Worm (Caenorhabditis elegans) whole organism, mixed stage, embryonic: ENCODE data around the gene cct-5.

Source experiments
- M03D4.4 ChIP-seq: sonication (generic microtip); optimal IDR thresholded peaks from 2 replicates; lab custom pipeline; 2017; ENCODE audit warnings: mild to moderate bottlenecking, missing genetic modification characterization, missing compliant biosample characterization
- flh-1 ChIP-seq: fragments of 200-800 bp; sonication (Bioruptor generic); optimal IDR thresholded peaks from 2 replicates; lab custom pipeline; 2018; ENCODE audit warnings: mild to moderate bottlenecking, missing genetic modification characterization, moderate library complexity, missing compliant biosample characterization
- nhr-2 ChIP-seq: fragments of 150-350 bp; optimal IDR thresholded peaks from 2 replicates; lab custom pipeline; 2014; ENCODE audit warnings: missing biosample characterization, missing genetic modification characterization
- nhr-237 ChIP-seq: fragments of 150-350 bp; optimal IDR thresholded peaks from 2 replicates; lab custom pipeline; 2014; ENCODE audit warnings: missing biosample characterization, missing genetic modification characterization
- sptf-1 ChIP-seq: sonication (generic microtip); optimal IDR thresholded peaks from 2 replicates; lab custom pipeline; 2017; ENCODE audit warnings: mild to moderate bottlenecking, missing genetic modification characterization, moderate library complexity, missing compliant biosample characterization

Gene cct-5

DNA sequence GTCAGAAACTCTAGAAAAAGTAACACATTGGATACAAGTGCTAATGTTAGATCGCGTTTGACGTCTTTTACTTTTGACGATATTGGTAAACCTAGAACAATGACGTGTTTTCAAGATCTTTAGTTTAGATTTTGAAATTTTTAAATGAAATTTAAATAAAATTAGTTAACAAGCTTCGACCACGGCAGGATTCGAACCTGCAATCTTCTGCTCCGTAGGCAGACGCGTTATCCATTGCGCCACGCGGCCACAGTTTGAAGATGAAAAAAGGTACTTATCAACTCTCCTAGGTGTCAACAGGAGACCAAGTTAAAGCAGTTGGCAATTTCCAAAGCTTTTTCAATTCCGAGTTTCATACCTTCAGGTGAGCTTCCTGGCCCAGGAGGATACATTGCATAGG lies 58.6 kb downstream of the cct-5 start:
- TF ChIP-seq M03D4.4 (tag; lab: Kevin White, UChicago), result no peak
- no peak for TF ChIP-seq nhr-2
- TF ChIP-seq sptf-1 (tag; lab: Kevin White, UChicago), result no peak
- no peak for TF ChIP-seq flh-1 (GFP tag; lab: Kevin White, UChicago)
- no peak for TF ChIP-seq nhr-237 (tag; lab: Kevin White, UChicago)
- TF ChIP-seq, all 35 proteins: peak for 0
